Worm (Caenorhabditis elegans): ENCODE measurements around the gene famk-1.
A peak's percentile ranks its signal among the peaks of the same experiment; 100 is the strongest.

- peak; percentile 47 for TF ChIP-seq snpc-4 (GFP tag; optimal IDR thresholded peaks at IDR 0.05)
- peak in 3 of 4 experiments; percentile 1 to 66 (median 31) for TF ChIP-seq snpc-4 (tag; optimal IDR thresholded peaks at IDR 0.05)
- no peak for TF ChIP-seq unc-62 (GFP tag; optimal IDR thresholded peaks at IDR 0.05)
- TF ChIP-seq F55B11.4 (tag; optimal IDR thresholded peaks at IDR 0.05; ENCODE audit: borderline replicate concordance, insufficient read depth) = no peak
- TF ChIP-seq B0019.2 (GFP tag; conservative IDR thresholded peaks at IDR 0.05) = no peak
Measured at ce11 chrX:15241169-15241568, 28.1 kb upstream of the famk-1 start.

All from whole organism, young adult.